Worm (Caenorhabditis elegans) whole organism, L4 larva: ENCODE measurements around the gene F43C11.12.

ENCODE experiments used
- D1046.2 ChIP-seq: fragments of 200-800 bp; sonication (Bioruptor generic); IDR thresholded peaks from 2 replicates; pipeline ENCODE4 v1.3.6; 2022; ENCODE audit warnings: missing genetic modification characterization, missing compliant biosample characterization
- F10B5.3 ChIP-seq: sonication (generic microtip); optimal IDR thresholded peaks from 2 replicates; lab custom pipeline; 2016; ENCODE audit warnings: mild to moderate bottlenecking, missing genetic modification characterization, missing compliant biosample characterization
- F26F4.8 ChIP-seq: fragments of 200-800 bp; sonication (Bioruptor generic); conservative IDR thresholded peaks from 2 replicates; pipeline ENCODE4 v1.3.6; 2022; ENCODE audit warnings: missing genetic modification characterization, missing compliant biosample characterization
- F49E8.2 ChIP-seq: sonication (generic microtip); optimal IDR thresholded peaks from 2 replicates; lab custom pipeline; 2016; ENCODE audit warnings: missing compliant biosample characterization, mild to moderate bottlenecking, missing genetic modification characterization, borderline replicate concordance
- T26A8.4 ChIP-seq: fragments of 200-800 bp; sonication (Bioruptor generic); IDR thresholded peaks from 2 replicates; pipeline ENCODE4 v1.3.6; 2022; ENCODE audit warnings: missing genetic modification characterization, missing compliant biosample characterization
- Y105C5A.15 ChIP-seq: fragments of 200-800 bp; sonication (Bioruptor generic); IDR thresholded peaks from 2 replicates; pipeline ENCODE4 v1.3.6; 2022; ENCODE audit warnings: missing genetic modification characterization, missing compliant biosample characterization
- aha-1 ChIP-seq: fragments of 150-350 bp; peaks from one replicate; lab custom pipeline; 2014; ENCODE audit warnings: missing biosample characterization, missing genetic modification characterization
- ceh-28 ChIP-seq: fragments of 150-350 bp; optimal IDR thresholded peaks from 2 replicates; lab custom pipeline; 2014; ENCODE audit warnings: missing biosample characterization, missing genetic modification reagents, missing genetic modification characterization
- ceh-44 ChIP-seq: fragments of 200-800 bp; sonication (Bioruptor generic); IDR thresholded peaks from 2 replicates; pipeline ENCODE4 v1.3.6; 2022; ENCODE audit warnings: missing genetic modification reagents, missing genetic modification characterization, missing compliant biosample characterization
- ceh-62 ChIP-seq: sonication (generic microtip); optimal IDR thresholded peaks from 2 replicates; lab custom pipeline; 2017; ENCODE audit warnings: missing biosample characterization, missing genetic modification characterization
- ces-1 ChIP-seq: fragments of 150-350 bp; sonication (generic microtip); optimal IDR thresholded peaks from 4 replicates; lab custom pipeline; 2014; ENCODE audit warnings: missing biosample characterization, missing genetic modification reagents, missing genetic modification characterization
- cey-2 ChIP-seq: sonication (generic microtip); optimal IDR thresholded peaks from 3 replicates; lab custom pipeline; 2017; ENCODE audit warnings: missing genetic modification characterization, mild to moderate bottlenecking, missing compliant biosample characterization, antibody characterized with exemption, borderline replicate concordance; ENCODE audit not compliant: insufficient read depth
- daf-16 ChIP-seq, 3 experiments: sonication (generic microtip); optimal IDR thresholded peaks; 2 replicates each; lab custom pipeline; 2016 to 2017; ENCODE audit warnings: missing genetic modification characterization in 3 of 3, missing genetic modification reagents in 3 of 3, mild to moderate bottlenecking in 2 of 3, missing compliant biosample characterization in 2 of 3, missing biosample characterization in 1 of 3, moderate library complexity in 1 of 3
- dve-1 ChIP-seq: sonication (generic microtip); optimal IDR thresholded peaks from 2 replicates; lab custom pipeline; 2017; ENCODE audit warnings: antibody characterized with exemption, mild to moderate bottlenecking, missing genetic modification characterization, missing compliant biosample characterization; ENCODE audit not compliant: insufficient read depth
- gei-8 ChIP-seq: fragments of 200-800 bp; sonication (Bioruptor generic); optimal IDR thresholded peaks from 2 replicates; lab custom pipeline; 2018; ENCODE audit warnings: mild to moderate bottlenecking, missing genetic modification characterization, missing compliant biosample characterization
- hif-1 ChIP-seq, 2 experiments: sonication (generic microtip); optimal IDR thresholded peaks; 2 replicates each; lab custom pipeline; 2016 to 2017; ENCODE audit warnings: missing compliant biosample characterization in 2 of 2, missing genetic modification characterization in 2 of 2, missing genetic modification reagents in 2 of 2, missing genotype in 2 of 2, mild to moderate bottlenecking in 1 of 2
- jun-1 ChIP-seq: fragments of 150-350 bp; optimal IDR thresholded peaks from 2 replicates; lab custom pipeline; 2014; ENCODE audit warnings: missing biosample characterization, missing genetic modification reagents, missing genetic modification characterization
- lin-13 ChIP-seq: fragments of 150-350 bp; optimal IDR thresholded peaks from 2 replicates; lab custom pipeline; 2014; ENCODE audit warnings: missing biosample characterization, missing genetic modification reagents, missing genetic modification characterization
- lin-15B ChIP-seq: fragments of 150-350 bp; sonication (generic microtip); optimal IDR thresholded peaks from 3 replicates; lab custom pipeline; 2014; ENCODE audit warnings: missing biosample characterization, missing genetic modification characterization
- lin-29 ChIP-seq: fragments of 200-800 bp; sonication (Bioruptor generic); IDR thresholded peaks from 2 replicates; pipeline ENCODE4 v1.3.6; 2022; ENCODE audit warnings: missing genetic modification reagents, missing genetic modification characterization, missing compliant biosample characterization
- lir-3 ChIP-seq: sonication (generic microtip); optimal IDR thresholded peaks from 2 replicates; lab custom pipeline; 2016; ENCODE audit warnings: mild to moderate bottlenecking, missing genetic modification characterization, missing compliant biosample characterization
- mep-1 ChIP-seq: fragments of 150-350 bp; sonication (generic microtip); optimal IDR thresholded peaks from 3 replicates; lab custom pipeline; 2014; ENCODE audit warnings: missing biosample characterization, missing genetic modification characterization
- mxl-2 ChIP-seq: fragments of 200-800 bp; sonication (Bioruptor generic); conservative IDR thresholded peaks from 2 replicates; pipeline ENCODE4 v1.3.6; 2022; ENCODE audit warnings: missing genetic modification reagents, missing genetic modification characterization, missing compliant biosample characterization
- mxl-3 ChIP-seq: fragments of 200-800 bp; sonication (Bioruptor generic); optimal IDR thresholded peaks from 2 replicates; lab custom pipeline; 2018; ENCODE audit warnings: mild to moderate bottlenecking, missing genetic modification characterization, missing compliant biosample characterization
- nhr-237 ChIP-seq: sonication (generic microtip); optimal IDR thresholded peaks from 2 replicates; lab custom pipeline; 2017; ENCODE audit warnings: missing biosample characterization, missing genetic modification characterization
- nhr-42 ChIP-seq: fragments of 200-800 bp; sonication (Bioruptor generic); IDR thresholded peaks from 2 replicates; pipeline ENCODE4 v1.3.6; 2022; ENCODE audit warnings: missing genetic modification characterization, missing compliant biosample characterization
- nhr-48 ChIP-seq: sonication (generic microtip); optimal IDR thresholded peaks from 2 replicates; lab custom pipeline; 2016; ENCODE audit warnings: mild to moderate bottlenecking, missing genetic modification characterization, missing compliant biosample characterization
- nhr-77 ChIP-seq: fragments of 150-350 bp; optimal IDR thresholded peaks from 2 replicates; lab custom pipeline; 2014; ENCODE audit warnings: missing biosample characterization, missing genetic modification characterization
- pha-4 ChIP-seq, 2 experiments: fragments of 150-350 bp in 1 of 2; fragments of 200-800 bp in 1 of 2; sonication (Bioruptor generic) in 1 of 2; IDR thresholded peaks in 1 of 2; optimal IDR thresholded peaks in 1 of 2; 2 replicates each; pipeline versions ENCODE4 v1.3.6 to Lab custom; 2014 to 2022; ENCODE audit warnings: missing genetic modification characterization in 2 of 2, missing genetic modification reagents in 2 of 2, missing biosample characterization in 1 of 2, missing compliant biosample characterization in 1 of 2
- php-3 ChIP-seq: fragments of 200-800 bp; sonication (Bioruptor generic); IDR thresholded peaks from 2 replicates; pipeline ENCODE4 v1.3.6; 2022; ENCODE audit warnings: missing genetic modification reagents, missing genetic modification characterization, missing compliant biosample characterization
- saeg-2 ChIP-seq: fragments of 200-800 bp; sonication (Bioruptor generic); IDR thresholded peaks from 2 replicates; pipeline ENCODE4 v1.3.6; 2022; ENCODE audit warnings: missing genetic modification reagents, missing genetic modification characterization, missing compliant biosample characterization
- sdz-12 ChIP-seq: fragments of 200-800 bp; sonication (Bioruptor generic); optimal IDR thresholded peaks from 2 replicates; lab custom pipeline; 2018; ENCODE audit warnings: mild to moderate bottlenecking, missing genetic modification characterization, missing compliant biosample characterization
- set-16 ChIP-seq: fragments of 200-800 bp; sonication (Bioruptor generic); IDR thresholded peaks from 2 replicates; pipeline ENCODE4 v1.3.6; 2022; ENCODE audit warnings: missing genetic modification reagents, missing genetic modification characterization, missing compliant biosample characterization
- spr-1 ChIP-seq: sonication (generic microtip); optimal IDR thresholded peaks from 2 replicates; lab custom pipeline; 2016; ENCODE audit warnings: mild to moderate bottlenecking, missing genetic modification characterization, missing compliant biosample characterization
- tag-97 ChIP-seq: fragments of 200-800 bp; sonication (Bioruptor generic); IDR thresholded peaks from 2 replicates; pipeline ENCODE4 v1.3.6; 2022; ENCODE audit warnings: missing genetic modification characterization, missing compliant biosample characterization
- unc-130 ChIP-seq: sonication (generic microtip); optimal IDR thresholded peaks from 2 replicates; lab custom pipeline; 2016; ENCODE audit warnings: missing genetic modification reagents, missing genetic modification characterization, missing compliant biosample characterization
- zag-1 ChIP-seq: fragments of 150-350 bp; optimal IDR thresholded peaks from 2 replicates; lab custom pipeline; 2014; ENCODE audit warnings: missing biosample characterization, missing genetic modification characterization
- zfp-3 ChIP-seq: fragments of 200-800 bp; sonication (Bioruptor generic); conservative IDR thresholded peaks from 2 replicates; pipeline ENCODE4 v1.3.6; 2022; ENCODE audit warnings: missing genetic modification reagents, missing genetic modification characterization, missing compliant biosample characterization
- zip-11 ChIP-seq: fragments of 200-800 bp; sonication (Bioruptor generic); IDR thresholded peaks from 2 replicates; pipeline ENCODE4 v1.3.6; 2022; ENCODE audit warnings: missing genetic modification characterization, missing compliant biosample characterization
- zip-2 ChIP-seq: fragments of 150-350 bp; optimal IDR thresholded peaks from 2 replicates; lab custom pipeline; 2014; ENCODE audit warnings: missing biosample characterization, missing genetic modification characterization
- ztf-11 ChIP-seq: fragments of 150-350 bp; optimal IDR thresholded peaks from 2 replicates; lab custom pipeline; 2014; ENCODE audit warnings: missing biosample characterization, missing genetic modification characterization

Gene F43C11.12

ce11 chrII:2368956-2369355 is 2.4 kb upstream of the F43C11.12 start, which contains the start of gene hpo-25:
hpo-25 (plus strand) TSS chrII:2369256.
- TF ChIP-seq cey-2 (no peak), aha-1 (tag; lab: Kevin White, UChicago) (peak; percentile 6)
- TF ChIP-seq, all 104 proteins: peak for 1

- TF ChIP-seq ztf-11 (no peak), Y105C5A.15 (GFP tag; lab: Robert Waterston, UW) (no peak), sdz-12 (GFP tag; lab: Kevin White, UChicago) (no peak), spr-1 (no peak), nhr-77 (tag; lab: Kevin White, UChicago) (no peak), daf-16 (GFP tag; optimal IDR thresholded peaks at IDR 0.05; lab: Kevin White, UChicago) (no peak), daf-16 (tag; optimal IDR thresholded peaks at IDR 0.05; lab: Kevin White, UChicago) (no peak), unc-130 (no peak), aha-1 (tag; lab: Kevin White, UChicago) (no peak), hif-1 (tag; optimal IDR thresholded peaks at IDR 0.05; lab: Kevin White, UChicago) (no peak), D1046.2 (GFP tag; lab: Robert Waterston, UW) (no peak), mep-1 (no peak), gei-8 (GFP tag; lab: Kevin White, UChicago) (no peak), php-3 (no peak), zfp-3 (GFP tag; lab: Robert Waterston, UW) (no peak), nhr-237 (tag; lab: Kevin White, UChicago) (no peak), zip-11 (GFP tag; lab: Robert Waterston, UW) (no peak)
Observed at ce11 chrII:2363673-2364072, 2.9 kb downstream of the F43C11.12 start, which contains the start of gene F43C11.11. F43C11.11 (minus strand) TSS chrII:2363773.

- TF ChIP-seq set-16 (GFP tag; lab: Robert Waterston, UW) = no peak
- no peak for TF ChIP-seq zag-1 (tag; lab: Kevin White, UChicago)
- no peak for TF ChIP-seq lin-13 (GFP tag; lab: Kevin White, UChicago)
- TF ChIP-seq daf-16 (GFP tag; optimal IDR thresholded peaks at IDR 0.05; lab: Kevin White, UChicago) = no peak
- TF ChIP-seq daf-16 (tag; optimal IDR thresholded peaks at IDR 0.05; lab: Kevin White, UChicago) = no peak
- TF ChIP-seq tag-97 (GFP tag; lab: Robert Waterston, UW) = no peak
Observed at ce11 chrII:2359965-2360364, 6.6 kb downstream of the F43C11.12 start, which contains the start of gene F43C11.16. F43C11.16 (minus strand) TSS chrII:2360065.

- no peak for TF ChIP-seq ceh-62 (tag; lab: Kevin White, UChicago)
- no peak for TF ChIP-seq nhr-42
- TF ChIP-seq nhr-77 (tag; lab: Kevin White, UChicago) = no peak
- TF ChIP-seq mxl-2 (GFP tag; lab: Robert Waterston, UW) = no peak
- no peak for TF ChIP-seq pha-4 (GFP tag; IDR thresholded peaks at IDR 0.05; lab: Robert Waterston, UW)
- TF ChIP-seq pha-4 (tag; optimal IDR thresholded peaks at IDR 0.05; lab: Kevin White, UChicago) = no peak
- no peak for TF ChIP-seq nhr-237 (tag; lab: Kevin White, UChicago)
- TF ChIP-seq lir-3 (tag; lab: Kevin White, UChicago) = no peak
- no peak for TF ChIP-seq set-16 (GFP tag; lab: Robert Waterston, UW)
- no peak for TF ChIP-seq saeg-2 (GFP tag; lab: Robert Waterston, UW)
- TF ChIP-seq ceh-44 (GFP tag; lab: Robert Waterston, UW) = no peak
- no peak for TF ChIP-seq ceh-28 (tag; lab: Kevin White, UChicago)
- no peak for TF ChIP-seq lin-15B (tag; lab: Kevin White, UChicago)
- TF ChIP-seq F49E8.2 = no peak
- no peak for TF ChIP-seq lin-29
Observed at ce11 chrII:2356795-2357194, 9.7 kb downstream of the F43C11.12 start, which contains the start of gene F43C11.1. F43C11.1 (plus strand) TSS chrII:2357095.

DNA sequence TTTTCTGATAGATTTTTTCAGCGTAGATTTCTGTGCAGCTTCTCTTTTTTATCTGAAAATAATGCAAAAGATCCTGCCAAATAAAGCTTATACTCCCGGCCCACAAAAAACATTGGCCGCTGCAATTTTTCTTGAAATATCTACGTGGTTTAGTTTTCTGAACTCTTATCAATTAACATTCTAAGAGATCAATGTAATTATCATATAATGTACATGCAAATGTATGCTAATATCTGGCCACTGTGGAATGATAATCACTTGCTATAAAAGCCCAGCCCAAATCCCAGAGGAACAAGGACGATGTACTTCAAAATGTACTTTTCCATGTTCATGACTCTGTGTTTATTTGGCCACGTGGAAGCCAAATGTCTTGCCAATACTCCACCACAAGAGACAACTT is 12.0 kb downstream of the F43C11.12 start, which contains the start of gene F43C11.2:
F43C11.2 (plus strand) TSS at position 301 of the 400 bp plus-strand sequence.
- TF ChIP-seq ceh-28 (tag; lab: Kevin White, UChicago) (no peak), saeg-2 (GFP tag; lab: Robert Waterston, UW) (no peak), zip-2 (no peak), nhr-48 (tag; lab: Kevin White, UChicago) (no peak), F10B5.3 (no peak), ces-1 (GFP tag; lab: Kevin White, UChicago) (no peak), gei-8 (GFP tag; lab: Kevin White, UChicago) (no peak), pha-4 (GFP tag; IDR thresholded peaks at IDR 0.05; lab: Robert Waterston, UW) (no peak), pha-4 (tag; optimal IDR thresholded peaks at IDR 0.05; lab: Kevin White, UChicago) (no peak), jun-1 (no peak), F26F4.8 (no peak), T26A8.4 (GFP tag; lab: Robert Waterston, UW) (no peak), mxl-3 (no peak), dve-1 (no peak)
